Worm (Caenorhabditis elegans) whole organism, L3 larva: ENCODE results near the gene popl-5.

Source experiments
- ama-1 ChIP-seq: fragments of 150-350 bp; optimal IDR thresholded peaks from 2 replicates; lab custom pipeline; 2018
- ceh-28 ChIP-seq: fragments of 150-350 bp; optimal IDR thresholded peaks from 2 replicates; lab custom pipeline; 2014; ENCODE audit warnings: missing biosample characterization, missing genetic modification reagents, missing genetic modification characterization
- egl-27 ChIP-seq: sonication (generic microtip); optimal IDR thresholded peaks from 4 replicates; lab custom pipeline; 2017; ENCODE audit warnings: missing biosample characterization, missing genetic modification reagents, missing genetic modification characterization
- jun-1 ChIP-seq: fragments of 150-350 bp; optimal IDR thresholded peaks from 2 replicates; lab custom pipeline; 2014; ENCODE audit warnings: missing biosample characterization, missing genetic modification reagents, missing genetic modification characterization

DNA sequence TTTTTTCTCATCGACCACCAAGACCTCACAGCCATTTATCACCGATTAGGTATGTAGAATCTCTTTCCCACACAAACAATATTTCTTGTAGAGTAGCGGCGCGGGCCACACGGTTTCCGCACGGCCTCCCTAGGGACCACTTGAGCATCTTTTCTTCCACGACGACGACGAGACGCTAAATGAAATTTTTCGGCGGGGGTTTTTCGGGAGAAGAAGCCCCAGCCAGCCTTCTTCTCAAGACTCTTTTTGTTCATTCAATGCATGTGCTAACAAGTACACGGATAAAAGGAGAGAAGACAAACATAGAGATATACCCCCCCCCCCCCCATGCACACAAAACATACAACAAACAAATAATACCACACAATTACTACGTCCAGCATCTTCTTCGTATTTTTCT lies 28.1 kb downstream of the popl-5 start:
- TF ChIP-seq jun-1 (tag; lab: Kevin White, UChicago) (no peak), ama-1 (lab: Kevin White, UChicago) (no peak), ceh-28 (tag; lab: Kevin White, UChicago) (no peak), egl-27 (no peak)
